Worm (Caenorhabditis elegans): Measurements from ENCODE around the gene C06A8.6.

ce11 chrII:7816163-7816776 lies 44.0 kb downstream of the C06A8.6 start, which contains the start of gene cki-2:
- no peak for TF ChIP-seq tra-4 (tag; optimal IDR thresholded peaks at IDR 0.05)
- TF ChIP-seq hmbx-1 (tag; optimal IDR thresholded peaks at IDR 0.05), result no peak
